Fruit fly (Drosophila melanogaster) Kc167 (cell line): ENCODE measurements around the gene MESR3.

Experiments used
- Myc ChIP-seq: fragments of >200 bp; optimal IDR thresholded peaks from 2 replicates; lab custom pipeline; 2017; ENCODE audit warnings: missing external identifiers
- Sin3A ChIP-seq: fragments of >200 bp; optimal IDR thresholded peaks from 2 replicates; lab custom pipeline; 2018; ENCODE audit warnings: missing external identifiers
- h ChIP-seq: fragments of >200 bp; optimal IDR thresholded peaks from 3 replicates; lab custom pipeline; 2018; ENCODE audit warnings: missing external identifiers
- insv ChIP-seq: fragments of >200 bp; optimal IDR thresholded peaks from 3 replicates; lab custom pipeline; 2018; ENCODE audit warnings: missing external identifiers
- psq ChIP-seq: fragments of >200 bp; optimal IDR thresholded peaks from 2 replicates; lab custom pipeline; 2017; ENCODE audit warnings: missing external identifiers
- ttk ChIP-seq: sonication (Bioruptor generic); optimal IDR thresholded peaks from 2 replicates; lab custom pipeline; 2017; ENCODE audit warnings: missing external identifiers

MESR3 gene

dm6 chr2L:18681903-18682302 is 64.8 kb downstream of the MESR3 start, which contains the start of gene tos:
tos (minus strand) TSS chr2L:18682075.
- TF ChIP-seq Sin3A (lab: Kevin White, UChicago), result no peak
- no peak for TF ChIP-seq psq (lab: Kevin White, UChicago)
- no peak for TF ChIP-seq Myc (lab: Kevin White, UChicago)
- TF ChIP-seq insv (lab: Kevin White, UChicago), result no peak
- TF ChIP-seq h, result no peak
- TF ChIP-seq ttk (lab: Kevin White, UChicago), result no peak

- TF ChIP-seq Myc (lab: Kevin White, UChicago) (no peak), ttk (lab: Kevin White, UChicago) (peak; percentile 91)
Observed at dm6 chr2L:18687827-18688226, 70.8 kb downstream of the MESR3 start.

- TF ChIP-seq insv (lab: Kevin White, UChicago) (no peak), Sin3A (lab: Kevin White, UChicago) (peak; percentile 23)
Observed at dm6 chr2L:18688646-18689296, 71.7 kb downstream of the MESR3 start, which contains the start of gene msl-1. msl-1 (minus strand) TSS chr2L:18688800.

DNA sequence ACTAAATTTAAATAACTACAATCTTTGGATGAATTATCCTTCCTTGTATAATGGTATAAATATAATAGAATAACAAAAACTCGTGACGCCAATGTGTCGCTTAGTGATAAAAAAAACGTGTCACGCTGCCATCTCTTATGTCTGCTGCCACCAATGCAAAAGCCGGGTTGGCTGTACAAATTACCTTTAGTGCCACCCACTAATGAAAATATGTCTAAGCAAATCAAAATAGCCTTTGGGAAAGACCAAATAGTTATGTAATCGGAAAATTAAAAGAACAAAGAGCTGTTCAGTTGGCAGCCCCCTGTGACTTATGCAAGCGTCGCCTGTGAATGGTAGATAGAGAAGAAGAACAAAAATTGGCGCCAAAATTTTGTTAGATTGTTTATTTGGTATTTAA is 72.3 kb downstream of the MESR3 start, which contains the start of gene CG10336:
Gene CG10336, plus strand, starts transcription at position 153 of the 400 bp plus-strand sequence.
- TF ChIP-seq h (no peak), psq (lab: Kevin White, UChicago) (no peak), Myc (lab: Kevin White, UChicago) (no peak)

DNA sequence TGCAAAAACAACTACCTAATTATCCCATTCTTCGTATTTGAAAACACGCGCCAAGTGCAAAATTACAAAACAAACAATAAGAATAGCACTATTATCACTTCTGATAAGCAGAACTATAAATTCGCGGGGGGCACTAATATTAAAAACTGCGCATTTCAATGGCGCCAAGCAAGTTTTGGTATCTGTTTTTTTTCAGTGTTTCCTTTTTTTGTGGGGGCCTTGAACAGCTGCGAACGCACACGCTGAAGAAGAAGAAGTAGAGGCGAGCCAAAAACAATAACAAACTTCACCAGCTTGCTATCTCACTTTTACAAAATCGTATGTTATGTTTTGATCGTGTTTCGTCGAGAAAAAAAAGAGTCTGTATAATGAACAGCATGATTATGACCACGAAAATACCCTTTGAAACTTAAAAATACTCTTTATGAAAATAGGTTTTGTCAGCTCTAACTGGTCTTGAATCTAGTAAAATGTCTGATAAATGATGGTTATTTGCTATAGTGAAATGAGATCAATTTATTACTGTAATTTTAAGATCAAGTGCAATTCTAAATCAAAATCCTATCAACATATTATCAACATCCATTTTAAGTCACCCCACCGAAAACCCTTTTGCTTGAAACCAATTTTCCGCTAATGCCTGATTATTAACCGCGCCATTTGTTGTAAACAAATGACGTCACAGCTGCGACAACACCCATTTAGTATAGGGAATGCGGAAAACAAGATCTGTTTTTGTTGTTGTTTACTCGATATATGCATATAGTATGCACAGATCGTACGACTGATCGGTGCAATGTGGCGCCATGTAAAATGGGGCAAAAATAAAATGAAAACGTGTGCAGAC is 77.0 kb downstream of the MESR3 start:
- TF ChIP-seq h (no peak), Myc (lab: Kevin White, UChicago) (no peak), psq (lab: Kevin White, UChicago) (no peak), ttk (lab: Kevin White, UChicago) (no peak), Sin3A (lab: Kevin White, UChicago) (no peak), insv (lab: Kevin White, UChicago) (no peak)

DNA sequence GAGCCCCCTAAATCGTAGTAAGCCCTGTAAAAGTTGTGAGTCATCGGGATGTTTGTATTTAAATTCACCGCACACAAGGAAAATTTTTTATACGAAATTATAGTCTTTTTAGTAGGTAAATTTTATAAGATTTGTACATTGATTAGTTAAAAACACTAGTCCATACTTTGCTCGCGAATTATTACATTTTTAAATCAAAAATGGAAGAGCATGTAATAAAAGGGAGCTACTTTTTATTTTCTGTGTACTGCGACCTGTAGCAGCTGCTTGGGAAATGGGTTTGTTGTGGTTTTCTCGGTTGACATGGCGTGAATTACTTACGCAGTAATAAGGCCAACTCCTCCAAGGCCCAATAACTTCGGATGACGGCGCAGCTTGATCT is 77.7 kb downstream of the MESR3 start:
- TF ChIP-seq Sin3A (lab: Kevin White, UChicago), result no peak
- no peak for TF ChIP-seq psq (lab: Kevin White, UChicago)
- TF ChIP-seq h, result no peak
- no peak for TF ChIP-seq insv (lab: Kevin White, UChicago)
- TF ChIP-seq Myc (lab: Kevin White, UChicago), result no peak
- TF ChIP-seq ttk (lab: Kevin White, UChicago), result no peak

DNA sequence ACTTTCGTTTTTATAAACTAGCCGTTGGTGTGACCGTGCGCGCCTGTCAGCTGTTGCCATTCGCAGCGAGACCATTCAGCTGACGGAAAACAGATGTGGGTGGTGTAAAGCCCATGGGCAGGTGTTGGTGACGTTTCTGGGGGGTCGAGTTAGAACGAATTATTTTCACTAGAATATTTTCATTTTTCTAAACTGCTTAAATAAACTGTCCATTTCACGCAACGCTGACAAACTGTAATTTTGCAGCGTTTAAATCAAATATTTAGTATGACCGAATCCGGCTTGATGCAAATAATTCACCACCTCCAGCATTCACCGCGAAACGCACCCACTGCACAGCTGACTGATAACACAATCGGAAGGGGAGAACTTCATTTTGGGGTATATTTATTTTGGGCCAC is 78.3 kb downstream of the MESR3 start, which contains the start of the genes CG10383 and CG10338:
Gene CG10383, minus strand, starts transcription at position 199 of the 401 bp plus-strand sequence.
Gene CG10338, plus strand, starts transcription at position 261 of the 401 bp plus-strand sequence.
- no peak for TF ChIP-seq ttk (lab: Kevin White, UChicago)
- peak; percentile 81 for TF ChIP-seq Sin3A (lab: Kevin White, UChicago)

dm6 chr2L:18698559-18699130 is 81.6 kb downstream of the MESR3 start, which contains the start of gene CG10341:
CG10341 (plus strand) TSS chr2L:18698714.
- no peak for TF ChIP-seq insv (lab: Kevin White, UChicago)
- TF ChIP-seq Sin3A (lab: Kevin White, UChicago), result no peak
- no peak for TF ChIP-seq psq (lab: Kevin White, UChicago)
- no peak for TF ChIP-seq h
- no peak for TF ChIP-seq ttk (lab: Kevin White, UChicago)
- TF ChIP-seq Myc (lab: Kevin White, UChicago), result no peak

- no peak for TF ChIP-seq psq (lab: Kevin White, UChicago)
- TF ChIP-seq Sin3A (lab: Kevin White, UChicago), result no peak
- TF ChIP-seq insv (lab: Kevin White, UChicago), result no peak
- TF ChIP-seq Myc (lab: Kevin White, UChicago), result no peak
- no peak for TF ChIP-seq ttk (lab: Kevin White, UChicago)
Observed at dm6 chr2L:18702721-18703488, 85.8 kb downstream of the MESR3 start, which contains the start of the genes CG10376 and CG10343. CG10376 (minus strand) TSS chr2L:18703105. CG10343 (plus strand) TSS chr2L:18703473.

- TF ChIP-seq psq (lab: Kevin White, UChicago) (no peak), Myc (lab: Kevin White, UChicago) (no peak), Sin3A (lab: Kevin White, UChicago) (no peak), h (no peak), insv (lab: Kevin White, UChicago) (no peak), ttk (lab: Kevin White, UChicago) (no peak)
Observed at dm6 chr2L:18705617-18706046, 88.6 kb downstream of the MESR3 start, which contains the start of gene Jwa. Jwa (minus strand) TSS chr2L:18705703.

DNA sequence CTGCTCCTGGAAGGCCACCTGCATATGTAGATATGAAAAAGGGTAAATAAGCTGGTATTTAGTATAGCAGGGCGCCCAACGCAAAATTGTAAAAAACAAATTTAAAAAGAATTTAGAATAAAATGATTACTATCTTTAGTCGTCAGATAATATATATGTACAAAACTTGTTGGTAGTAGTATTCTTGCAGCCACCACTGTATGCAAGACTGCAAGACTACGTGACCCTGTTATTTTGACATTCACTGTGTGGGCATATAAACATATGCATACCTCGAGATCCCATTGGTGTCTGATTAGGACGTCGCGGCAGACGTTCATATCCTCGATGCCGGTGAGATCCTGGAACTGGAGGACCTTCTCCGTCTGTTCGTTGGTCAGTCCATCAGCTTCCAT is 90.8 kb downstream of the MESR3 start:
- TF ChIP-seq h (no peak), ttk (lab: Kevin White, UChicago) (no peak), psq (lab: Kevin White, UChicago) (no peak), insv (lab: Kevin White, UChicago) (no peak), Myc (lab: Kevin White, UChicago) (no peak), Sin3A (lab: Kevin White, UChicago) (no peak)
